Worm (Caenorhabditis elegans) whole organism, mixed stage, embryonic: ENCODE results near the gene mpz-1.

Experiments
- blmp-1 ChIP-seq: fragments of 150-350 bp; optimal IDR thresholded peaks from 2 replicates; lab custom pipeline; 2014; ENCODE audit warnings: missing biosample characterization, missing genetic modification characterization
- ces-1 ChIP-seq: fragments of 150-350 bp; optimal IDR thresholded peaks from 2 replicates; lab custom pipeline; 2014; ENCODE audit warnings: missing biosample characterization, missing genetic modification reagents, missing genetic modification characterization
- elt-3 ChIP-seq: fragments of 150-350 bp; optimal IDR thresholded peaks from 2 replicates; lab custom pipeline; 2014; ENCODE audit warnings: missing biosample characterization, missing genetic modification characterization
- ham-2 ChIP-seq: fragments of 200-800 bp; sonication (Bioruptor generic); optimal IDR thresholded peaks from 2 replicates; lab custom pipeline; 2018; ENCODE audit warnings: mild to moderate bottlenecking, missing genetic modification characterization, missing compliant biosample characterization
- lin-32 ChIP-seq: fragments of 200-800 bp; sonication (Bioruptor generic); optimal IDR thresholded peaks from 2 replicates; lab custom pipeline; 2018; ENCODE audit warnings: mild to moderate bottlenecking, missing genetic modification characterization, missing compliant biosample characterization
- lsy-2 ChIP-seq: fragments of 150-350 bp; optimal IDR thresholded peaks from 2 replicates; lab custom pipeline; 2014; ENCODE audit warnings: missing biosample characterization, missing genetic modification characterization
- nhr-12 ChIP-seq: fragments of 150-350 bp; optimal IDR thresholded peaks from 2 replicates; lab custom pipeline; 2014; ENCODE audit warnings: missing biosample characterization, missing genetic modification characterization
- nhr-2 ChIP-seq: fragments of 150-350 bp; optimal IDR thresholded peaks from 2 replicates; lab custom pipeline; 2014; ENCODE audit warnings: missing biosample characterization, missing genetic modification characterization
- nhr-28 ChIP-seq: fragments of 150-350 bp; optimal IDR thresholded peaks from 2 replicates; lab custom pipeline; 2014; ENCODE audit warnings: missing biosample characterization, missing genetic modification characterization
- nhr-76 ChIP-seq: sonication (generic microtip); optimal IDR thresholded peaks from 2 replicates; lab custom pipeline; 2017; ENCODE audit warnings: missing biosample characterization, missing genetic modification characterization
- sem-2 ChIP-seq: fragments of 200-800 bp; sonication (Bioruptor generic); optimal IDR thresholded peaks from 2 replicates; lab custom pipeline; 2018; ENCODE audit warnings: mild to moderate bottlenecking, missing genetic modification characterization, missing compliant biosample characterization
- snpc-4 ChIP-seq: fragments of 150-350 bp; optimal IDR thresholded peaks from 2 replicates; lab custom pipeline; 2014; ENCODE audit warnings: missing biosample characterization, missing genetic modification characterization
- unc-62 ChIP-seq: fragments of 150-350 bp; optimal IDR thresholded peaks from 2 replicates; lab custom pipeline; 2014; ENCODE audit warnings: missing biosample characterization, missing genetic modification reagents, missing genetic modification characterization
- ztf-11 ChIP-seq: fragments of 150-350 bp; optimal IDR thresholded peaks from 2 replicates; lab custom pipeline; 2014; ENCODE audit warnings: missing biosample characterization, missing genetic modification characterization

DNA sequence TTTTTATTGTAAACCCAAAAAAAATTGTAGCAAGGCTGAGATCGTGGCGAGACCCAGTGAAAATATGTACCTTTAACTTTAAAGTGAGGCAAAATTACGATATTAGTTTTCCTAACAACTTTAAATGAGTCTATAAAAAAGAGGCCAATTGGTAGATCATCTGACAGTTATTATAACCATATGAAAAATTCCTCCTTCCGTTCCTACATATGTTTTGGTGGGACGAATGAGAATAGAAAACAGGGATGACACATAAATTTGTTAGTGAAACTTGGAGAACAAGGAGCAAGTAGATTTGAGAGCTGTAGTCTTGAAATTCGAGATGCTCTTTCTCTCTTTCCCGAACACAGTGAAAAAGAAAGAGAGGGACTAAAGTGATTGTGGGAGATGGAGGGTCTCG lies 12.7 kb downstream of the mpz-1 start:
- TF ChIP-seq nhr-2 (tag; lab: Kevin White, UChicago) (no peak), snpc-4 (tag; lab: Kevin White, UChicago) (no peak), unc-62 (GFP tag; lab: Kevin White, UChicago) (no peak), nhr-76 (tag; lab: Kevin White, UChicago) (no peak), ham-2 (no peak), sem-2 (no peak), ces-1 (GFP tag; lab: Kevin White, UChicago) (no peak), nhr-12 (tag; lab: Kevin White, UChicago) (no peak), elt-3 (no peak), nhr-28 (tag; lab: Kevin White, UChicago) (no peak), ztf-11 (tag; lab: Kevin White, UChicago) (no peak), blmp-1 (tag; lab: Kevin White, UChicago) (no peak), lin-32 (no peak), lsy-2 (tag; lab: Kevin White, UChicago) (no peak)
